Worm (Caenorhabditis elegans) whole organism, L4 larva: ENCODE data around the gene ZK930.4.

Experiments
- F10B5.3 ChIP-seq: sonication (generic microtip); optimal IDR thresholded peaks from 2 replicates; lab custom pipeline; 2016; ENCODE audit warnings: mild to moderate bottlenecking, missing genetic modification characterization, missing compliant biosample characterization
- T26A8.4 ChIP-seq: fragments of 200-800 bp; sonication (Bioruptor generic); IDR thresholded peaks from 2 replicates; pipeline ENCODE4 v1.3.6; 2022; ENCODE audit warnings: missing genetic modification characterization, missing compliant biosample characterization
- Y48G9A.11 ChIP-seq: fragments of 200-800 bp; sonication (Bioruptor generic); IDR thresholded peaks from 2 replicates; pipeline ENCODE4 v1.3.6; 2022; ENCODE audit warnings: missing genetic modification reagents, missing genetic modification characterization, missing compliant biosample characterization
- Y5F2A.4 ChIP-seq: fragments of 200-800 bp; sonication (Bioruptor generic); optimal IDR thresholded peaks from 2 replicates; lab custom pipeline; 2018; ENCODE audit warnings: mild to moderate bottlenecking, missing genetic modification characterization, missing compliant biosample characterization
- aha-1 ChIP-seq: fragments of 150-350 bp; peaks from one replicate; lab custom pipeline; 2014; ENCODE audit warnings: missing biosample characterization, missing genetic modification characterization
- attf-4 ChIP-seq: sonication (generic microtip); optimal IDR thresholded peaks from 3 replicates; lab custom pipeline; 2017; ENCODE audit warnings: missing biosample characterization, missing genetic modification characterization
- ceh-28 ChIP-seq: fragments of 150-350 bp; optimal IDR thresholded peaks from 2 replicates; lab custom pipeline; 2014; ENCODE audit warnings: missing biosample characterization, missing genetic modification reagents, missing genetic modification characterization
- ceh-44 ChIP-seq: fragments of 200-800 bp; sonication (Bioruptor generic); IDR thresholded peaks from 2 replicates; pipeline ENCODE4 v1.3.6; 2022; ENCODE audit warnings: missing genetic modification reagents, missing genetic modification characterization, missing compliant biosample characterization
- ctbp-1 ChIP-seq: fragments of 200-800 bp; sonication (Bioruptor generic); IDR thresholded peaks from 2 replicates; pipeline ENCODE4 v1.3.6; 2022; ENCODE audit warnings: missing genetic modification reagents, missing genetic modification characterization, missing compliant biosample characterization
- daf-12 ChIP-seq: fragments of 150-350 bp; optimal IDR thresholded peaks from 2 replicates; lab custom pipeline; 2014; ENCODE audit warnings: missing biosample characterization, missing genetic modification reagents, missing genetic modification characterization
- daf-16 ChIP-seq, 3 experiments: sonication (generic microtip); optimal IDR thresholded peaks; 2 replicates each; lab custom pipeline; 2016 to 2017; ENCODE audit warnings: missing genetic modification characterization in 3 of 3, missing genetic modification reagents in 3 of 3, mild to moderate bottlenecking in 2 of 3, missing compliant biosample characterization in 2 of 3, missing biosample characterization in 1 of 3, moderate library complexity in 1 of 3
- daf-19 ChIP-seq: fragments of 200-800 bp; sonication (Bioruptor generic); conservative IDR thresholded peaks from 2 replicates; pipeline ENCODE4 v1.3.6; 2022; ENCODE audit warnings: missing genetic modification characterization, missing compliant biosample characterization
- dmd-6 ChIP-seq: fragments of 200-800 bp; sonication (Bioruptor generic); IDR thresholded peaks from 2 replicates; pipeline ENCODE4 v1.3.6; 2022; ENCODE audit warnings: missing genetic modification reagents, missing genetic modification characterization, missing compliant biosample characterization
- dmd-8 ChIP-seq: fragments of 200-800 bp; sonication (Bioruptor generic); IDR thresholded peaks from 2 replicates; pipeline ENCODE4 v1.3.6; 2022; ENCODE audit warnings: missing genetic modification characterization, missing compliant biosample characterization
- dmd-9 ChIP-seq: fragments of 200-800 bp; sonication (Bioruptor generic); IDR thresholded peaks from 2 replicates; pipeline ENCODE4 v1.3.6; 2022; ENCODE audit warnings: missing genetic modification reagents, missing genetic modification characterization, missing compliant biosample characterization
- dve-1 ChIP-seq: sonication (generic microtip); optimal IDR thresholded peaks from 2 replicates; lab custom pipeline; 2017; ENCODE audit warnings: antibody characterized with exemption, mild to moderate bottlenecking, missing genetic modification characterization, missing compliant biosample characterization; ENCODE audit not compliant: insufficient read depth
- egl-27 ChIP-seq: sonication (generic microtip); optimal IDR thresholded peaks from 3 replicates; lab custom pipeline; 2017; ENCODE audit warnings: missing biosample characterization, missing genetic modification reagents, missing genetic modification characterization
- fos-1 ChIP-seq: fragments of 150-350 bp; optimal IDR thresholded peaks from 2 replicates; lab custom pipeline; 2014; ENCODE audit warnings: missing biosample characterization, missing genetic modification characterization
- hlh-11 ChIP-seq: fragments of 200-800 bp; sonication (Bioruptor generic); optimal IDR thresholded peaks from 2 replicates; lab custom pipeline; 2018; ENCODE audit warnings: mild to moderate bottlenecking, missing genetic modification characterization, missing compliant biosample characterization
- hlh-30 ChIP-seq: sonication (generic microtip); optimal IDR thresholded peaks from 2 replicates; lab custom pipeline; 2017; ENCODE audit warnings: antibody characterized with exemption, mild to moderate bottlenecking, missing genetic modification characterization, missing compliant biosample characterization; ENCODE audit not compliant: insufficient read depth
- hmg-1.1 ChIP-seq: fragments of 200-800 bp; sonication (Bioruptor generic); IDR thresholded peaks from 2 replicates; pipeline ENCODE4 v1.3.6; 2022; ENCODE audit warnings: missing genetic modification reagents, missing genetic modification characterization, missing compliant biosample characterization
- jun-1 ChIP-seq: fragments of 150-350 bp; optimal IDR thresholded peaks from 2 replicates; lab custom pipeline; 2014; ENCODE audit warnings: missing biosample characterization, missing genetic modification reagents, missing genetic modification characterization
- lin-13 ChIP-seq: fragments of 150-350 bp; optimal IDR thresholded peaks from 2 replicates; lab custom pipeline; 2014; ENCODE audit warnings: missing biosample characterization, missing genetic modification reagents, missing genetic modification characterization
- lin-38 ChIP-seq: fragments of 200-800 bp; sonication (Bioruptor generic); IDR thresholded peaks from 2 replicates; pipeline ENCODE4 v1.3.6; 2022; ENCODE audit warnings: missing genetic modification reagents, missing genetic modification characterization, missing compliant biosample characterization
- lsy-2 ChIP-seq, 2 experiments: fragments of 150-350 bp in 1 of 2; sonication (generic microtip) in 1 of 2; optimal IDR thresholded peaks; 2 replicates each; lab custom pipeline; 2014 to 2017; ENCODE audit warnings: missing biosample characterization in 2 of 2, missing genetic modification characterization in 2 of 2
- mep-1 ChIP-seq: fragments of 150-350 bp; sonication (generic microtip); optimal IDR thresholded peaks from 3 replicates; lab custom pipeline; 2014; ENCODE audit warnings: missing biosample characterization, missing genetic modification characterization
- mxl-3 ChIP-seq: fragments of 200-800 bp; sonication (Bioruptor generic); optimal IDR thresholded peaks from 2 replicates; lab custom pipeline; 2018; ENCODE audit warnings: mild to moderate bottlenecking, missing genetic modification characterization, missing compliant biosample characterization
- nhr-237 ChIP-seq: sonication (generic microtip); optimal IDR thresholded peaks from 2 replicates; lab custom pipeline; 2017; ENCODE audit warnings: missing biosample characterization, missing genetic modification characterization
- nhr-28 ChIP-seq: fragments of 150-350 bp; optimal IDR thresholded peaks from 2 replicates; lab custom pipeline; 2014; ENCODE audit warnings: missing biosample characterization, missing genetic modification characterization
- nhr-42 ChIP-seq: fragments of 200-800 bp; sonication (Bioruptor generic); IDR thresholded peaks from 2 replicates; pipeline ENCODE4 v1.3.6; 2022; ENCODE audit warnings: missing genetic modification characterization, missing compliant biosample characterization
- nhr-77 ChIP-seq: fragments of 150-350 bp; optimal IDR thresholded peaks from 2 replicates; lab custom pipeline; 2014; ENCODE audit warnings: missing biosample characterization, missing genetic modification characterization
- pha-4 ChIP-seq, 2 experiments: fragments of 150-350 bp in 1 of 2; fragments of 200-800 bp in 1 of 2; sonication (Bioruptor generic) in 1 of 2; IDR thresholded peaks in 1 of 2; optimal IDR thresholded peaks in 1 of 2; 2 replicates each; pipeline versions ENCODE4 v1.3.6 to Lab custom; 2014 to 2022; ENCODE audit warnings: missing genetic modification characterization in 2 of 2, missing genetic modification reagents in 2 of 2, missing biosample characterization in 1 of 2, missing compliant biosample characterization in 1 of 2
- set-16 ChIP-seq: fragments of 200-800 bp; sonication (Bioruptor generic); IDR thresholded peaks from 2 replicates; pipeline ENCODE4 v1.3.6; 2022; ENCODE audit warnings: missing genetic modification reagents, missing genetic modification characterization, missing compliant biosample characterization
- snpc-4 ChIP-seq: fragments of 150-350 bp; optimal IDR thresholded peaks from 2 replicates; lab custom pipeline; 2014; ENCODE audit warnings: missing biosample characterization, missing genetic modification characterization
- spr-3 ChIP-seq: fragments of 200-800 bp; sonication (Bioruptor generic); optimal IDR thresholded peaks from 2 replicates; lab custom pipeline; 2018; ENCODE audit warnings: mild to moderate bottlenecking, missing genetic modification characterization, missing compliant biosample characterization
- tra-1 ChIP-seq: fragments of 200-800 bp; sonication (Bioruptor generic); IDR thresholded peaks from 2 replicates; pipeline ENCODE4 v1.3.6; 2022; ENCODE audit warnings: missing genetic modification reagents, missing genetic modification characterization, missing compliant biosample characterization
- zfp-2 ChIP-seq: sonication (generic microtip); optimal IDR thresholded peaks from 2 replicates; lab custom pipeline; 2016; ENCODE audit warnings: mild to moderate bottlenecking, missing genetic modification characterization, missing compliant biosample characterization
- zip-11 ChIP-seq: fragments of 200-800 bp; sonication (Bioruptor generic); IDR thresholded peaks from 2 replicates; pipeline ENCODE4 v1.3.6; 2022; ENCODE audit warnings: missing genetic modification characterization, missing compliant biosample characterization
- zip-2 ChIP-seq: fragments of 150-350 bp; optimal IDR thresholded peaks from 2 replicates; lab custom pipeline; 2014; ENCODE audit warnings: missing biosample characterization, missing genetic modification characterization

Gene ZK930.4

ce11 chrII:11889420-11890075 is 16.8 kb upstream of the ZK930.4 start:
- TF ChIP-seq dmd-6 (GFP tag; lab: Robert Waterston, UW) (no peak), Y5F2A.4 (GFP tag; lab: Kevin White, UChicago) (no peak), nhr-28 (peak; percentile 39), hlh-30 (tag; lab: Kevin White, UChicago) (peak; percentile 72), mxl-3 (GFP tag; lab: Kevin White, UChicago) (peak; percentile 71), set-16 (GFP tag; lab: Robert Waterston, UW) (0 out of 2 replicates have a peak, but pooled peaks have one; percentile 37), F10B5.3 (tag; lab: Kevin White, UChicago) (peak; percentile 28), mep-1 (tag; lab: Kevin White, UChicago) (peak; percentile 52), hlh-11 (tag; lab: Kevin White, UChicago) (peak; percentile 3)

ce11 chrII:11890596-11890995 is 15.7 kb upstream of the ZK930.4 start:
- TF ChIP-seq dmd-8 (GFP tag; lab: Robert Waterston, UW) (no peak), T26A8.4 (GFP tag; lab: Robert Waterston, UW) (no peak), dmd-9 (no peak), nhr-77 (tag; lab: Kevin White, UChicago) (no peak), nhr-42 (GFP tag; lab: Robert Waterston, UW) (no peak), daf-12 (tag; lab: Kevin White, UChicago) (no peak), dve-1 (tag; lab: Kevin White, UChicago) (no peak), zfp-2 (tag; lab: Kevin White, UChicago) (no peak), nhr-237 (tag; lab: Kevin White, UChicago) (no peak), hmg-1.1 (no peak), attf-4 (tag; lab: Kevin White, UChicago) (no peak), egl-27 (tag; lab: Kevin White, UChicago) (no peak), lin-13 (GFP tag; lab: Kevin White, UChicago) (no peak), fos-1 (tag; lab: Kevin White, UChicago) (no peak), Y48G9A.11 (no peak), zip-11 (GFP tag; lab: Robert Waterston, UW) (no peak)

ce11 chrII:11893323-11893722 is 13.0 kb upstream of the ZK930.4 start, which contains the start of gene ZK930.2:
Gene ZK930.2, minus strand, starts transcription at chrII:11893423.
- no peak for TF ChIP-seq spr-3 (GFP tag; lab: Kevin White, UChicago)
- no peak for TF ChIP-seq T26A8.4 (GFP tag; lab: Robert Waterston, UW)
- TF ChIP-seq snpc-4 (tag; lab: Kevin White, UChicago): no peak
- TF ChIP-seq jun-1 (tag; lab: Kevin White, UChicago): no peak

- peak; percentile 89 for TF ChIP-seq aha-1
- no peak for TF ChIP-seq daf-12 (tag; lab: Kevin White, UChicago)
- TF ChIP-seq, all 104 proteins: peak for 1
Observed at ce11 chrII:11899761-11900160, 6.6 kb upstream of the ZK930.4 start.

- TF ChIP-seq ceh-44 (GFP tag; lab: Robert Waterston, UW) (no peak), pha-4 (GFP tag; IDR thresholded peaks at IDR 0.05; lab: Robert Waterston, UW) (no peak), pha-4 (tag; optimal IDR thresholded peaks at IDR 0.05; lab: Kevin White, UChicago) (no peak), daf-16 (GFP tag; optimal IDR thresholded peaks at IDR 0.05; lab: Kevin White, UChicago) (no peak), daf-16 (tag; optimal IDR thresholded peaks at IDR 0.05; lab: Kevin White, UChicago) (no peak), daf-19 (no peak), ceh-28 (tag; lab: Kevin White, UChicago) (no peak), ctbp-1 (GFP tag; lab: Robert Waterston, UW) (no peak), dmd-6 (GFP tag; lab: Robert Waterston, UW) (no peak), mxl-3 (GFP tag; lab: Kevin White, UChicago) (no peak), tra-1 (GFP tag; lab: Robert Waterston, UW) (no peak), lin-38 (GFP tag; lab: Robert Waterston, UW) (no peak), zip-2 (no peak), lsy-2 (tag; optimal IDR thresholded peaks at IDR 0.05; lab: Kevin White, UChicago) (no peak)
Observed at ce11 chrII:11901110-11901509, 5.2 kb upstream of the ZK930.4 start, which contains the start of gene vab-23. Gene vab-23, minus strand, starts transcription at chrII:11901210.
